Worm (Caenorhabditis elegans): Measurements from ENCODE around the gene F59A6.3.

F59A6.3 gene

DNA sequence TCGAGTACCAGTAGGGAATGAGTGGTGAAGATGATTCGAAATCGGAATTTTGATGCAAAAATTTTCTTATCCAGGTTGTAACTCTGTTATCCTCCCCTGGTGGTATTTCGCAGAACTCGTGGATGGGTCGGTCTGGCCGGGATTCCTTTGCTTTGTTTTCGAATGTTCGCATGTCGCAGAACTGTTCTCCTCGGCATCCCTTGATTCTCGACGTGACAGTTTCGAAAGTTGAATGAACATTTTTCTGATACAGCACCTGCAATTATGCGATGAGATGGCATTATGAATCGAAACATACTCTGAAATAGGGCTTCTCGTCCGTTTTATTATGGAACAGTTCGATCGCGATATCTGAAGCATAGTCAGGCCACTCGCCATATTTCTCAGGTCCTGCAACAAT, 48.1 kb downstream of the F59A6.3 start (continued):
- TF ChIP-seq elt-2 (tag; optimal IDR thresholded peaks at IDR 0.05) (no peak), tlp-1 (tag; optimal IDR thresholded peaks at IDR 0.05) (no peak), zip-4 (GFP tag; optimal IDR thresholded peaks at IDR 0.05) (no peak), lin-13 (GFP tag; optimal IDR thresholded peaks at IDR 0.05) (no peak), sox-4 (tag; optimal IDR thresholded peaks at IDR 0.05) (no peak), nhr-76 (tag; optimal IDR thresholded peaks at IDR 0.05) (no peak), C04F5.9 (tag; optimal IDR thresholded peaks at IDR 0.05) (no peak), unc-30 (tag; optimal IDR thresholded peaks at IDR 0.05) (no peak), sptf-1 (tag; optimal IDR thresholded peaks at IDR 0.05) (no peak), dpl-1 (GFP tag; optimal IDR thresholded peaks at IDR 0.05) (no peak)

ce11 chrII:5057315-5057714, 49.2 kb downstream of the F59A6.3 start:
- no peak for TF ChIP-seq ztf-4 (tag; optimal IDR thresholded peaks at IDR 0.05)
- TF ChIP-seq lsy-2 (tag; optimal IDR thresholded peaks at IDR 0.05): peak; percentile 76 to 79
- peak; percentile 23 for TF ChIP-seq nhr-77 (tag; optimal IDR thresholded peaks at IDR 0.05)
- TF ChIP-seq ztf-11 (tag; optimal IDR thresholded peaks at IDR 0.05): no peak
- TF ChIP-seq fos-1 (tag; optimal IDR thresholded peaks at IDR 0.05): peak; percentile 29
- TF ChIP-seq mdl-1 (tag; optimal IDR thresholded peaks at IDR 0.05): peak in 1 of 2 experiments; percentile 60
- TF ChIP-seq sup-37 (GFP tag; optimal IDR thresholded peaks at IDR 0.05): no peak
- TF ChIP-seq snpc-4 (tag; optimal IDR thresholded peaks at IDR 0.05): peak; percentile 98
- no peak for TF ChIP-seq zag-1 (tag; optimal IDR thresholded peaks at IDR 0.05)
- TF ChIP-seq unc-98 (GFP tag; IDR thresholded peaks at IDR 0.05): no peak
- no peak for TF ChIP-seq ceh-88 (GFP tag; IDR thresholded peaks at IDR 0.05)
- peak; percentile 49 for TF ChIP-seq xbp-1 (tag; optimal IDR thresholded peaks at IDR 0.05)
- TF ChIP-seq ceh-90 (tag; optimal IDR thresholded peaks at IDR 0.05): no peak
- TF ChIP-seq alr-1 (tag; optimal IDR thresholded peaks at IDR 0.05; ENCODE audit: borderline replicate concordance): no peak
- TF ChIP-seq ceh-63 (GFP tag; optimal IDR thresholded peaks at IDR 0.05): no peak
- TF ChIP-seq nhr-11 (tag; optimal IDR thresholded peaks at IDR 0.05): no peak
- TF ChIP-seq mef-2 (tag; optimal IDR thresholded peaks at IDR 0.05): no peak
- peak; percentile 81 for TF ChIP-seq nhr-85 (tag)
- peak; percentile 59 for TF ChIP-seq swsn-7 (tag; optimal IDR thresholded peaks at IDR 0.05)
- peak; percentile 76 for TF ChIP-seq nhr-20 (tag; optimal IDR thresholded peaks at IDR 0.05)
- peak; percentile 54 for TF ChIP-seq tbx-2 (tag; optimal IDR thresholded peaks at IDR 0.05)
- no peak for TF ChIP-seq nhr-237 (tag; optimal IDR thresholded peaks at IDR 0.05)
- TF ChIP-seq nhr-12 (tag; optimal IDR thresholded peaks at IDR 0.05): no peak
- TF ChIP-seq irx-1 (tag; optimal IDR thresholded peaks at IDR 0.05): no peak
- no peak for TF ChIP-seq ces-1 (GFP tag; optimal IDR thresholded peaks at IDR 0.05)
- TF ChIP-seq lir-3 (tag; optimal IDR thresholded peaks at IDR 0.05; ENCODE audit: poor library complexity): peak; percentile 38
- peak; percentile 53 to 77 for TF ChIP-seq lin-35 (GFP tag; optimal IDR thresholded peaks at IDR 0.05)
- TF ChIP-seq nhr-76 (tag; optimal IDR thresholded peaks at IDR 0.05): no peak
- TF ChIP-seq nhr-71 (tag; optimal IDR thresholded peaks at IDR 0.05): peak; percentile 74
- TF ChIP-seq Y116A8C.19 (tag; optimal IDR thresholded peaks at IDR 0.05; ENCODE audit: borderline replicate concordance): no peak
- TF ChIP-seq hlh-4 (tag; optimal IDR thresholded peaks at IDR 0.05): no peak
- TF ChIP-seq aha-1 (tag; optimal IDR thresholded peaks at IDR 0.05): no peak
- TF ChIP-seq aly-2 (tag; optimal IDR thresholded peaks at IDR 0.05): no peak
- TF ChIP-seq egl-13 (tag; optimal IDR thresholded peaks at IDR 0.05): no peak
- peak; percentile 67 for TF ChIP-seq mep-1 (tag; optimal IDR thresholded peaks at IDR 0.05)
- TF ChIP-seq C16A3.4 (tag; optimal IDR thresholded peaks at IDR 0.05): peak; percentile 44
- no peak for TF ChIP-seq nhr-84 (tag; optimal IDR thresholded peaks at IDR 0.05)
- TF ChIP-seq blmp-1 (tag; optimal IDR thresholded peaks at IDR 0.05): no peak
- peak; percentile 41 to 67 for TF ChIP-seq efl-1 (optimal IDR thresholded peaks at IDR 0.05)
- peak; percentile 39 to 94 for TF ChIP-seq efl-1 (GFP tag; optimal IDR thresholded peaks at IDR 0.05 in 1 of 2)
- no peak for TF ChIP-seq pqm-1 (tag; optimal IDR thresholded peaks at IDR 0.05)
- TF ChIP-seq nhr-19 (GFP tag; conservative IDR thresholded peaks at IDR 0.05): peak; percentile 76
- TF ChIP-seq ets-5 (GFP tag; IDR thresholded peaks at IDR 0.05): no peak
- peak in 2 of 3 experiments; percentile 11 for TF ChIP-seq ceh-82 (tag; optimal IDR thresholded peaks at IDR 0.05)
- peak; percentile 85 for TF ChIP-seq rnt-1 (tag; optimal IDR thresholded peaks at IDR 0.05)

Data from whole organism, L1 larva.